Worm (Caenorhabditis elegans): Measurements from ENCODE around the gene Y61A9LA.3.
A peak's percentile ranks its signal among the peaks of the same experiment; 100 is the strongest.

Gene Y61A9LA.3

ce11 chrV:4623535-4623934, 52.6 kb downstream of the Y61A9LA.3 start:
- TF ChIP-seq med-1 (GFP tag; optimal IDR thresholded peaks at IDR 0.05; ENCODE audit: insufficient read depth): no peak
- TF ChIP-seq tab-1 (GFP tag; IDR thresholded peaks at IDR 0.05): no peak
- TF ChIP-seq cog-1 (tag; optimal IDR thresholded peaks at IDR 0.05): no peak
- TF ChIP-seq ref-1 (GFP tag; conservative IDR thresholded peaks at IDR 0.05): no peak
- no peak for TF ChIP-seq flt-1 (GFP tag; IDR thresholded peaks at IDR 0.05)
- no peak for TF ChIP-seq ztf-29 (GFP tag; IDR thresholded peaks at IDR 0.05)
- TF ChIP-seq T22C8.4 (GFP tag; IDR thresholded peaks at IDR 0.05): no peak
- no peak for TF ChIP-seq ztf-23 (GFP tag; IDR thresholded peaks at IDR 0.05)
- no peak for TF ChIP-seq klf-2 (GFP tag; conservative IDR thresholded peaks at IDR 0.05)

DNA sequence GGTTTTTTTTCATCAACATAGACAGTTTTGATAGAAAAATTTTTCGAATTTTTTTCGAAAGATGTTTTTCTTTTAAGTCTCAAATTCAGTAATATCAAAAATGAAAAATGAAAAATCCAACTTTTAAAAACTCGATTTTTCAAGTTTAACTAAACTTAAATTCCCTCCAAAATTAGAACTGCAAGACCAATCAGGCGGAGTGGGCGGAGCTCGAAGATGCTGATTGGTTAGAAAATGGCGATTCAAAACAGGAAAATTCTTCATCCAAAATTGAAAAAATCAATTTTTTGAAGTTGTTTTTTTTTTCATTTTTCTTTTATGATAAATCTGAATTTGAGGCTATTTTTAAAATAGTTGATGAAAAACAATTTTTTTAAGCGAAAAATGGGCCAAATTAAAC, 53.8 kb downstream of the Y61A9LA.3 start:
- no peak for TF ChIP-seq klf-2 (GFP tag; conservative IDR thresholded peaks at IDR 0.05)
- no peak for TF ChIP-seq med-1 (GFP tag; optimal IDR thresholded peaks at IDR 0.05; ENCODE audit: insufficient read depth)
- no peak for TF ChIP-seq ztf-29 (GFP tag; IDR thresholded peaks at IDR 0.05)
- TF ChIP-seq ztf-23 (GFP tag; IDR thresholded peaks at IDR 0.05): no peak
- TF ChIP-seq flt-1 (GFP tag; IDR thresholded peaks at IDR 0.05): no peak
- TF ChIP-seq cog-1 (tag; optimal IDR thresholded peaks at IDR 0.05): no peak
- TF ChIP-seq tab-1 (GFP tag; IDR thresholded peaks at IDR 0.05): no peak

- no peak for TF ChIP-seq cog-1 (tag; optimal IDR thresholded peaks at IDR 0.05)
- TF ChIP-seq tab-1 (GFP tag; IDR thresholded peaks at IDR 0.05): no peak
- no peak for TF ChIP-seq T22C8.4 (GFP tag; IDR thresholded peaks at IDR 0.05)
- no peak for TF ChIP-seq flt-1 (GFP tag; IDR thresholded peaks at IDR 0.05)
Observed at ce11 chrV:4626344-4626743, 55.4 kb downstream of the Y61A9LA.3 start.

DNA sequence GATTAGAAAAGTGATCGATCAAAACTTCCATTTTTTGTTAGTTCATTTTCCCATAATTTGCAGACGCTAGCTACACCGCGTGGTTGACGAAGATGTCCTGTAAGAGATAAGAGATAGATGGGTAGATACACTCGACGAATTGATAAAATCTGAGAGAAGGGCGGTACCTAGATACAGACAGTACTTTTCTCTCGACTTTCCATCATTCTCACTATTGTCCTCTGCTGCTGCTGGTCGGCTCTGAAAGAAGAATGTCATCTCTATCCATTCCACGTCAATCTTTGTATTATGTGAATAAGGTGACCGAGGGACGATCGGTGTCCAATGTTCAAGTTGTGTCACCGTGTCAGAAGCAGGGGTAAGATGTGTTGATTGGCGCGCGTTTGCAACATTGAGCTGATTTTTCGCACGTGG, 57.6 kb downstream of the Y61A9LA.3 start, which contains the start of gene pmt-2:
pmt-2 (plus strand) TSS at position 64 of the 414 bp plus-strand sequence.
- TF ChIP-seq ztf-29 (GFP tag; IDR thresholded peaks at IDR 0.05) (no peak), ztf-23 (GFP tag; IDR thresholded peaks at IDR 0.05) (no peak)

DNA sequence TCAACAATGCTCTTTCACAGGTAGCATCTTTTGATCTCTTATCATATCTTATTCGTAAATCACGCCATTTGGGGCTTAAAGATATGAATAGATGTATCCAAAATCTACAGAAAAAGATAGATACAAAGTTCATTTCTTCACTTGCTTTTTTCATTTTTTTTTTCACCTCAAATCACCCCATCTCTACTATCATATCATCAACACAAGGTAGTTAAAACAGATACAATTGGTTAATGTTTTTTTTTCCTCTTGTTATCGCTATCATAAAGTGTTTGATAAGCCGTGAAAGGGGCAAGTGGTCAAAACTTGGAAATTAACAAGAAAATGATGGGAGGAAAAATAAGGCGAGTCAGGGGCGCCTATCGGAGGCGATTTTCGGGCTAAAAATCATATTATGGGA, 59.3 kb downstream of the Y61A9LA.3 start:
- TF ChIP-seq cog-1 (tag; optimal IDR thresholded peaks at IDR 0.05): no peak
- TF ChIP-seq flt-1 (GFP tag; IDR thresholded peaks at IDR 0.05): no peak

DNA sequence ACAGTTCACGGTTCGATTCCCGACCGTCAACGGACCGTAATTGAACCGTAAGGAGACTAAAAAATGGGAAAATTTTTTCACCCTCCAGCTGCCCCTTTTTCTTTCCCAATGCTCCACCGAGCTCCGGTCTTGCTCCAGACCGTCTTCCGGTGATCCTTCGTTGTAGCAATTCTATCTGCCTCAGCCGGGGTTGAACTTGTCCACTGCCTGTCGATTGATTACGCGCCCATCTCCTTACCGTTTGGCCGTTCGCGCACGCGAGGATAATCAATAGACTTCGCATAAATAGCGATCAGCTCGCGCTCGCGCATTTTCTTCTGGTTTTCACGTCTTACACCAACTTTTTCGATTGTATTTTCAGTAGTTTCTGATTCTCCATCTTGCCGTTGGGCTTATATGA, 61.9 kb downstream of the Y61A9LA.3 start:
- TF ChIP-seq tab-1 (GFP tag; IDR thresholded peaks at IDR 0.05): peak; percentile 58; the same call in 1 of the 2 replicates

All from whole organism, midembryonic.